Worm (Caenorhabditis elegans) whole organism, midembryonic: ENCODE data around the gene T03E6.8.

Experiments
- T22C8.4 ChIP-seq: fragments of 200-800 bp; sonication (Bioruptor generic); IDR thresholded peaks from 2 replicates; pipeline ENCODE4 v1.3.6; 2022; ENCODE audit warnings: missing genetic modification characterization, missing compliant biosample characterization
- cog-1 ChIP-seq: sonication (generic microtip); optimal IDR thresholded peaks from 2 replicates; lab custom pipeline; 2016; ENCODE audit warnings: missing genetic modification characterization, missing compliant biosample characterization
- flt-1 ChIP-seq: fragments of 200-800 bp; sonication (Bioruptor generic); IDR thresholded peaks from 2 replicates; pipeline ENCODE4 v1.3.6; 2022; ENCODE audit warnings: missing genetic modification characterization, missing compliant biosample characterization
- ztf-23 ChIP-seq: fragments of 200-800 bp; sonication (Bioruptor generic); IDR thresholded peaks from 2 replicates; pipeline ENCODE4 v1.3.6; 2022; ENCODE audit warnings: missing genetic modification reagents, missing genetic modification characterization, missing compliant biosample characterization

ce11 chrV:16605463-16605862 lies 2.5 kb upstream of the T03E6.8 start:
- TF ChIP-seq cog-1 (tag; lab: Kevin White, UChicago) (no peak), flt-1 (no peak), ztf-23 (GFP tag; lab: Robert Waterston, UW) (no peak), T22C8.4 (no peak)
